Worm (Caenorhabditis elegans) whole organism, midembryonic: ENCODE measurements around the gene cmtr-1.

Experiments
- T22C8.4 ChIP-seq: fragments of 200-800 bp; sonication (Bioruptor generic); IDR thresholded peaks from 2 replicates; pipeline ENCODE4 v1.3.6; 2022; ENCODE audit warnings: missing genetic modification characterization, missing compliant biosample characterization
- cog-1 ChIP-seq: sonication (generic microtip); optimal IDR thresholded peaks from 2 replicates; lab custom pipeline; 2016; ENCODE audit warnings: missing genetic modification characterization, missing compliant biosample characterization
- flt-1 ChIP-seq: fragments of 200-800 bp; sonication (Bioruptor generic); IDR thresholded peaks from 2 replicates; pipeline ENCODE4 v1.3.6; 2022; ENCODE audit warnings: missing genetic modification characterization, missing compliant biosample characterization
- klf-2 ChIP-seq: fragments of 200-800 bp; sonication (Bioruptor generic); conservative IDR thresholded peaks from 2 replicates; pipeline ENCODE4 v1.3.6; 2022; ENCODE audit warnings: missing genetic modification reagents, missing genetic modification characterization, missing compliant biosample characterization
- med-1 ChIP-seq: sonication (generic microtip); optimal IDR thresholded peaks from 2 replicates; lab custom pipeline; 2017; ENCODE audit warnings: missing genetic modification characterization, mild to moderate bottlenecking, missing compliant biosample characterization, antibody characterized with exemption, missing genetic modification reagents; ENCODE audit not compliant: insufficient read depth
- ref-1 ChIP-seq: fragments of 200-800 bp; sonication (Bioruptor generic); conservative IDR thresholded peaks from 2 replicates; pipeline ENCODE4 v1.3.6; 2022; ENCODE audit warnings: missing genetic modification reagents, missing genetic modification characterization, missing compliant biosample characterization
- tab-1 ChIP-seq: fragments of 200-800 bp; sonication (Bioruptor generic); IDR thresholded peaks from 2 replicates; pipeline ENCODE4 v1.3.6; 2022; ENCODE audit warnings: missing genetic modification characterization, missing compliant biosample characterization
- ztf-23 ChIP-seq: fragments of 200-800 bp; sonication (Bioruptor generic); IDR thresholded peaks from 2 replicates; pipeline ENCODE4 v1.3.6; 2022; ENCODE audit warnings: missing genetic modification reagents, missing genetic modification characterization, missing compliant biosample characterization
- ztf-29 ChIP-seq: fragments of 200-800 bp; sonication (Bioruptor generic); IDR thresholded peaks from 2 replicates; pipeline ENCODE4 v1.3.6; 2022; ENCODE audit warnings: missing genetic modification reagents, missing genetic modification characterization, missing compliant biosample characterization

Gene cmtr-1

ce11 chrII:15076778-15077435 is 51.0 kb downstream of the cmtr-1 start, which contains the start of gene Y53F4B.19:
Y53F4B.19 (plus strand) TSS chrII:15076934.
- no peak for TF ChIP-seq ztf-29 (GFP tag; lab: Robert Waterston, UW)
- no peak for TF ChIP-seq tab-1 (GFP tag; lab: Robert Waterston, UW)
- no peak for TF ChIP-seq klf-2 (GFP tag; lab: Robert Waterston, UW)
- TF ChIP-seq flt-1 (GFP tag; lab: Robert Waterston, UW) = no peak

ce11 chrII:15080535-15080934 is 54.6 kb downstream of the cmtr-1 start:
- TF ChIP-seq ztf-23 (GFP tag; lab: Robert Waterston, UW) (no peak), med-1 (GFP tag; lab: Kevin White, UChicago) (no peak), ztf-29 (GFP tag; lab: Robert Waterston, UW) (no peak), tab-1 (GFP tag; lab: Robert Waterston, UW) (no peak), cog-1 (tag; lab: Kevin White, UChicago) (no peak), ref-1 (no peak), flt-1 (GFP tag; lab: Robert Waterston, UW) (no peak), klf-2 (GFP tag; lab: Robert Waterston, UW) (no peak), T22C8.4 (GFP tag; lab: Robert Waterston, UW) (no peak)

DNA sequence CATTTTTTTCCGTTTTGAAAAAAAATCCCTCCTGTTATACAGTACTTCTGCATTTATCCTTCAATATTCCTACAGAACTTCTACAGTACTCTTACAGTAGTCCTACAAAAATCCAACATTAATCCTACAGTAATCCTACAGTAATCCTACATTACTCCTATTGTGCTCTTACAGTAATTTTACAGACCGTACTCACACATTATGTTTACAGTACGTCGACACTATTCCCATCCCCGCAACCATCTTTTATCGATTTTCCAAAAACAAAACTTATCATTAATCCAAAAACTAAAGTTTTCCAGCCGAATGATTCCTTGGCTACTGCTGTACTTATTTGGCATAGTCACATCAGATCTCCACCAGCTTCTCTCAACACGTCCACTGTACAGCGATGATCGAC is 58.3 kb downstream of the cmtr-1 start, which contains the start of gene Y53F4B.20:
TSS of gene Y53F4B.20 (plus strand) at position 301 of the 400 bp plus-strand sequence.
- TF ChIP-seq ztf-23 (GFP tag; lab: Robert Waterston, UW) (no peak), flt-1 (GFP tag; lab: Robert Waterston, UW) (no peak), ref-1 (no peak), med-1 (GFP tag; lab: Kevin White, UChicago) (no peak), tab-1 (GFP tag; lab: Robert Waterston, UW) (no peak), klf-2 (GFP tag; lab: Robert Waterston, UW) (no peak), cog-1 (tag; lab: Kevin White, UChicago) (no peak), T22C8.4 (GFP tag; lab: Robert Waterston, UW) (no peak), ztf-29 (GFP tag; lab: Robert Waterston, UW) (no peak)
